Worm (Caenorhabditis elegans) whole organism, L3 larva: ENCODE results near the gene Y113G7A.14.

Experiments
- fos-1 ChIP-seq: fragments of 150-350 bp; optimal IDR thresholded peaks from 2 replicates; lab custom pipeline; 2014; ENCODE audit warnings: missing biosample characterization, missing genetic modification characterization
- nhr-77 ChIP-seq: fragments of 150-350 bp; optimal IDR thresholded peaks from 2 replicates; lab custom pipeline; 2014; ENCODE audit warnings: missing biosample characterization, missing genetic modification characterization

ce11 chrV:20142285-20142684 is 4.0 kb upstream of the Y113G7A.14 start, which contains the start of gene Y113G7A.12:
- TF ChIP-seq fos-1 (tag; lab: Kevin White, UChicago) (no peak), nhr-77 (tag; lab: Kevin White, UChicago) (no peak)
